Fruit fly (Drosophila melanogaster) whole organism, pupa: ENCODE results near the gene cue.
A peak's percentile ranks its signal among the peaks of the same experiment; 100 is the strongest.

Source experiments
- CG10348 ChIP-seq: fragments of 200-800 bp; sonication (Bioruptor generic); IDR thresholded peaks from 2 replicates; pipeline ENCODE4 v1.3.6; 2022; ENCODE audit warnings: missing biosample characterization, missing genetic modification characterization
- CG12605 ChIP-seq: fragments of 200-800 bp; sonication (Bioruptor generic); IDR thresholded peaks from 2 replicates; pipeline ENCODE4 v1.3.6; 2022; ENCODE audit warnings: missing biosample characterization, missing genetic modification characterization
- CG13204 ChIP-seq: fragments of 200-800 bp; sonication (Bioruptor generic); optimal IDR thresholded peaks from 2 replicates; lab custom pipeline; 2018; ENCODE audit warnings: missing biosample characterization, mild to moderate bottlenecking, missing genetic modification characterization, moderate library complexity
- CG14655 ChIP-seq: fragments of 200-800 bp; sonication (Bioruptor generic); optimal IDR thresholded peaks from 3 replicates; lab custom pipeline; 2017; ENCODE audit warnings: mild to moderate bottlenecking, missing biosample characterization, missing genetic modification reagents, missing genetic modification characterization
- CG15710 ChIP-seq: fragments of 200-800 bp; sonication (Bioruptor generic); optimal IDR thresholded peaks from 2 replicates; lab custom pipeline; 2018; ENCODE audit warnings: missing biosample characterization, mild to moderate bottlenecking, missing genetic modification characterization, moderate library complexity
- CG17806 ChIP-seq: fragments of 200-800 bp; sonication (Bioruptor generic); optimal IDR thresholded peaks from 2 replicates; lab custom pipeline; 2018; ENCODE audit warnings: missing biosample characterization, mild to moderate bottlenecking, missing genetic modification characterization, moderate library complexity
- CG32121 ChIP-seq: fragments of 200-800 bp; sonication (Bioruptor generic); IDR thresholded peaks from 2 replicates; pipeline ENCODE4 v1.3.6; 2022; ENCODE audit warnings: missing biosample characterization, missing genetic modification characterization
- CG34367 ChIP-seq: fragments of 200-800 bp; sonication (Bioruptor generic); optimal IDR thresholded peaks from 2 replicates; lab custom pipeline; 2018; ENCODE audit warnings: missing biosample characterization, mild to moderate bottlenecking, missing genetic modification characterization
- CG4496 ChIP-seq: fragments of 200-800 bp; sonication (Bioruptor generic); IDR thresholded peaks from 3 replicates; pipeline ENCODE4 v1.3.6; 2022; ENCODE audit warnings: missing biosample characterization, missing genetic modification characterization
- CG8159 ChIP-seq: fragments of 200-800 bp; sonication (Bioruptor generic); optimal IDR thresholded peaks from 3 replicates; lab custom pipeline; 2018; ENCODE audit warnings: missing biosample characterization, mild to moderate bottlenecking, missing genetic modification characterization, moderate library complexity
- CG8301 ChIP-seq: fragments of 200-800 bp; sonication (Bioruptor generic); optimal IDR thresholded peaks from 2 replicates; lab custom pipeline; 2018; ENCODE audit warnings: missing biosample characterization, mild to moderate bottlenecking, missing genetic modification characterization
- CG9948 ChIP-seq: fragments of 200-800 bp; sonication (Bioruptor generic); optimal IDR thresholded peaks from 2 replicates; lab custom pipeline; 2018; ENCODE audit warnings: missing biosample characterization, mild to moderate bottlenecking, missing genetic modification characterization, moderate library complexity
- D1 ChIP-seq: fragments of 200-800 bp; sonication (Bioruptor generic); optimal IDR thresholded peaks from 2 replicates; lab custom pipeline; 2018; ENCODE audit warnings: missing biosample characterization, mild to moderate bottlenecking, missing genetic modification characterization, moderate library complexity
- EcR ChIP-seq: fragments of 200-800 bp; sonication (Bioruptor generic); optimal IDR thresholded peaks from 3 replicates; lab custom pipeline; 2019; ENCODE audit warnings: missing biosample characterization, missing genetic modification characterization, mild to moderate bottlenecking, moderate library complexity, missing genetic modification reagents
- Ets98B ChIP-seq: fragments of 200-800 bp; sonication (Bioruptor generic); IDR thresholded peaks from 2 replicates; pipeline ENCODE4 v1.3.6; 2022; ENCODE audit warnings: missing biosample characterization, missing genetic modification characterization
- Pif1A ChIP-seq: fragments of 200-800 bp; sonication (Bioruptor generic); optimal IDR thresholded peaks from 3 replicates; lab custom pipeline; 2016; ENCODE audit warnings: missing biosample characterization, missing genetic modification characterization
- Pif1B ChIP-seq: fragments of 200-800 bp; sonication (Bioruptor generic); optimal IDR thresholded peaks from 3 replicates; lab custom pipeline; 2016; ENCODE audit warnings: missing biosample characterization, missing genetic modification characterization
- Snoo ChIP-seq: fragments of 200-800 bp; sonication (Bioruptor generic); optimal IDR thresholded peaks from 3 replicates; lab custom pipeline; 2017; ENCODE audit warnings: missing biosample characterization, mild to moderate bottlenecking, missing genetic modification characterization, inconsistent platforms
- fd96Ca ChIP-seq: fragments of 200-800 bp; sonication (Bioruptor generic); IDR thresholded peaks from 3 replicates; pipeline ENCODE4 v1.3.6; 2022; ENCODE audit warnings: missing biosample characterization, missing genetic modification characterization
- gl ChIP-seq: fragments of 200-800 bp; sonication (Bioruptor generic); optimal IDR thresholded peaks from 2 replicates; lab custom pipeline; 2018; ENCODE audit warnings: missing biosample characterization, mild to moderate bottlenecking, missing genetic modification characterization
- rn ChIP-seq: fragments of 200-800 bp; sonication (Bioruptor generic); IDR thresholded peaks from 2 replicates; pipeline ENCODE4 v1.3.6; 2022; ENCODE audit warnings: missing biosample characterization, missing genetic modification characterization

The cue gene

DNA sequence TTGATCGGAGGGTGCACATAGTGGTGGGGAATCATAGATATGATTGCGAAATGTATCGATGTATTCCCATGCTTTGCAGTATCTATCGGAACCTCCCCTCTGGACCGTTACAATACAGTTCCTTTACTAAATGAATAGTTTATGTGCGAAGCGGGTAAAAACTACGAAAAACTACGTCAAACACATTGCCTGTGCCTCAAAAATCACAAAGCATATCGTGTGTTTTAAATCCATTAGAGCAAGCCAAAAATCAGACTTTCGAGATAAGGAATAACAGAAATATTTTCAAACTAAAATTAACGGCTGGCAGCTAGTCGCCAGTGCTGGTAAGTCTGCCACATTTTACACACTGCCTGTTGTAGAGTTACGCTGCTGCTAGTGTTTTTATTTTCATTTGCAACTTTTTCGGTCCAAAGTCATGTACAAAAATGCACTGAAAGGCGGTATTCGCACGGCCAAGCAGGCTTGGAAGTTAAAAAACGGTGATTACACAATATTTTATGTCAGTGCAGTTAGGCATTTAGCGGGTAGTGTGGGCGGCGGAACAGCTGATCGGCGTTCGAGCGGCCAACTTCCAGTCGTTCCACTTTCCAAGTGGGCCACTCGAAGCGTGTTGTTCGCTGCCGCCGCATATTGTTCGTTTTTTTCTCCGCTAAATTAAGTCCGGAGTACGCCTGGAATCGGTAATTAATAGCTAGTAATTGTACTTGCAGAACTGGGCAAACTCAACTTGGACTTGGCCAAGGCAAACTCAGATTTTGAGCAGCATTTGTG lies 390 bp upstream of the cue start:
- TF ChIP-seq CG13204 (no peak), CG12605 (GFP tag; lab: Robert Waterston, UW) (peak; percentile 47), CG17806 (tag; lab: Kevin White, UChicago) (peak; percentile 53), CG8159 (tag; lab: Kevin White, UChicago) (peak; percentile 41), CG4496 (peak; percentile 88), Ets98B (GFP tag; lab: Robert Waterston, UW) (peak; percentile 72), fd96Ca (GFP tag; lab: Robert Waterston, UW) (peak; percentile 79), CG10348 (no peak), CG34367 (peak; percentile 12), Pif1B (peak; percentile 75), Pif1A (no peak), CG8301 (peak; percentile 40), Snoo (tag; lab: Kevin White, UChicago) (peak; percentile 52), gl (no peak), EcR (GFP tag; lab: Kevin White, UChicago) (no peak), CG32121 (GFP tag; lab: Robert Waterston, UW) (peak; percentile 72), rn (GFP tag; lab: Robert Waterston, UW) (peak; percentile 57), D1 (tag; lab: Kevin White, UChicago) (no peak), CG9948 (peak; percentile 16), CG15710 (tag; lab: Kevin White, UChicago) (peak; percentile 38), CG14655 (peak; percentile 39)

DNA sequence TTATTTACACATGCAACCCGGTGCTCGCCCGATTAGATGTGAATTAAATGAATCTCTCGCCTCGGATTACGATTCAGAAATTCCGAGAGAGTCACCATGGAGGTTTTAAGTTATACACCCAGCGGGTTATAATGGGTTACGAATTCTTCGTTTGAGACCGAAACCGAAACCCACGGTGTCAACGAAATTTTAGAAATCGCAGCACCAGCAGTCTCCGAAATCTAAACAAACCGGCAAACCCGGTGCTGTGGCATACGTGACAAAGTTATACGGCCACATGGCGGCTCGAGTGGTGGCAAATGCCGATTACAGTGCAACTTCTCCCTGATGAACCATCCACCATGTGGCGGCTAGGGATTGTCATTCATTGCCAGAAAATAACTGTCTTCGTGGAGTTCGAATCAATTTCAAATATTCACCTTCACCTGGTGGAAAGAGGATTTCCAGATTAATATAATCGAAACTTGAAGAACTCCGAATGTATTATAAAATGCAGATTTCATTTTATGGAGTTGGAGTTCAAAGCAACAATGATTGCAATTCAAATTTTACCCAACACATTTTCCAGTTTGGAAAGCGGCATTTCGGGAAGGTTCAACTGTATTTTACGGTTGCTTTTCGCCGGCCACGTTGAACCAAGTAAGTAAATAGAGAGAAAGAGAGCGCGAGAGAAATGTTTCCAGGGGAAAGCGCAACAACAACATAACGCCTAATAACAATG lies 1.1 kb downstream of the cue start:
- 0 out of 2 replicates have a peak, but pooled peaks have one; percentile 23 for TF ChIP-seq rn (GFP tag; lab: Robert Waterston, UW)
- TF ChIP-seq CG13204: no peak
- no peak for TF ChIP-seq gl
- TF ChIP-seq Snoo (tag; lab: Kevin White, UChicago): peak; percentile 21
- TF ChIP-seq CG15710 (tag; lab: Kevin White, UChicago): peak; percentile 55
- peak; percentile 77 for TF ChIP-seq CG14655
- no peak for TF ChIP-seq D1 (tag; lab: Kevin White, UChicago)
- TF ChIP-seq CG32121 (GFP tag; lab: Robert Waterston, UW): peak; percentile 63
- no peak for TF ChIP-seq EcR (GFP tag; lab: Kevin White, UChicago)
- TF ChIP-seq CG8301: peak; percentile 77
- peak; percentile 51 for TF ChIP-seq CG9948
- TF ChIP-seq Pif1B: peak; percentile 42
- TF ChIP-seq Pif1A: peak; percentile 65
- peak; percentile 68 for TF ChIP-seq CG4496
- TF ChIP-seq CG12605 (GFP tag; lab: Robert Waterston, UW): peak; percentile 50
- TF ChIP-seq CG17806 (tag; lab: Kevin White, UChicago): peak; percentile 55
- TF ChIP-seq Ets98B (GFP tag; lab: Robert Waterston, UW): peak; percentile 62
- TF ChIP-seq CG8159 (tag; lab: Kevin White, UChicago): peak; percentile 53
- peak; percentile 1 for TF ChIP-seq CG34367
- TF ChIP-seq CG10348: no peak
- TF ChIP-seq fd96Ca (GFP tag; lab: Robert Waterston, UW): peak; percentile 84

dm6 chr3L:1502086-1502893 lies 14.8 kb downstream of the cue start, which contains the start of the genes hfp and Psa:
Gene hfp (minus strand): TSS chr3L:1502590.
Gene Psa (plus strand): TSS chr3L:1502843.
- TF ChIP-seq CG4496 (no peak), gl (no peak), Snoo (tag; lab: Kevin White, UChicago) (no peak), Ets98B (GFP tag; lab: Robert Waterston, UW) (no peak), Pif1B (no peak), CG15710 (tag; lab: Kevin White, UChicago) (no peak), rn (GFP tag; lab: Robert Waterston, UW) (no peak)

- TF ChIP-seq CG12605 (GFP tag; lab: Robert Waterston, UW) (peak; percentile 9; the same call in 1 of the 2 replicates), CG10348 (no peak)
- TF ChIP-seq, all 21 proteins: peak for 1
Observed at dm6 chr3L:1496408-1496807, 20.7 kb downstream of the cue start, which contains the start of gene CG12084. Gene CG12084 (minus strand): TSS chr3L:1496643.

- no peak for TF ChIP-seq Ets98B (GFP tag; lab: Robert Waterston, UW)
- TF ChIP-seq CG12605 (GFP tag; lab: Robert Waterston, UW): no peak
- TF ChIP-seq CG34367: no peak
- TF ChIP-seq CG14655: no peak
- TF ChIP-seq gl: no peak
- TF ChIP-seq Snoo (tag; lab: Kevin White, UChicago): no peak
- TF ChIP-seq D1 (tag; lab: Kevin White, UChicago): no peak
- TF ChIP-seq CG17806 (tag; lab: Kevin White, UChicago): no peak
- TF ChIP-seq CG13204: no peak
- no peak for TF ChIP-seq CG15710 (tag; lab: Kevin White, UChicago)
- no peak for TF ChIP-seq CG10348
- TF ChIP-seq Pif1B: no peak
- no peak for TF ChIP-seq Pif1A
- no peak for TF ChIP-seq CG32121 (GFP tag; lab: Robert Waterston, UW)
Observed at dm6 chr3L:1495803-1496202, 21.3 kb downstream of the cue start.
